Fruit fly (Drosophila melanogaster) S2 (cell line): ENCODE data around the gene Pino.

Experiments
- CG8478 ChIP-seq: fragments of >200 bp; optimal IDR thresholded peaks from 2 replicates; lab custom pipeline; 2018
- CTCF ChIP-seq, 2 experiments: fragments of >200 bp; optimal IDR thresholded peaks; 2 replicates each; lab custom pipeline; 2018

DNA sequence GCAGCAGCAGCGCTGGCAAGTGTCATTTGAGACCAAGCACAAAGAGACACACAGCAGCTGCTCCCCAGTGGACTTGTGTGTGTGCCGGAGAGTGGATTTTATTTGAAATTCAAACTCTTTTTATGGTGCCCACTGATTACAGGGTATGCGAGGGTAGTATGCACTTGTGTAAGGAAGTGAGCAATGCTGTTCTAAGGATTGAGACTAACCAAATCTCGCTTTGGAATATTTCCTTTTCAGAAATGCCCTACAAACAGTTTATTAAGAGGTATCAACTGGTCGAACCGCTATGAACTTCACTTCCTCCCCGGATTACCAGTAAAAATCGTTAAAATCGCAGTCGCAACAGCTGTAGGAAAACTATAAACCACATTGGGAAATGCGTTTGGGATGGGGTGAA is 53.0 kb downstream of the Pino start:
- no peak for TF ChIP-seq CG8478 (lab: Kevin White, UChicago)
- TF ChIP-seq CTCF (optimal IDR thresholded peaks at IDR 0.05; lab: Kevin White, UChicago): no peak
